Worm (Caenorhabditis elegans) whole organism, L3 larva: ENCODE measurements around the gene prp-40.
A peak's percentile ranks its signal among the peaks of the same experiment; 100 is the strongest.

ENCODE experiments used
- R02D3.7 ChIP-seq: fragments of 150-350 bp; optimal IDR thresholded peaks from 2 replicates; lab custom pipeline; 2014; ENCODE audit warnings: missing biosample characterization, missing genetic modification characterization
- aly-2 ChIP-seq: fragments of 150-350 bp; optimal IDR thresholded peaks from 2 replicates; lab custom pipeline; 2014; ENCODE audit warnings: missing biosample characterization, missing genetic modification characterization
- ama-1 ChIP-seq: fragments of 150-350 bp; optimal IDR thresholded peaks from 2 replicates; lab custom pipeline; 2018
- ceh-16 ChIP-seq: sonication (generic microtip); optimal IDR thresholded peaks from 2 replicates; lab custom pipeline; 2017; ENCODE audit warnings: missing biosample characterization, missing genetic modification characterization
- ceh-28 ChIP-seq: fragments of 150-350 bp; optimal IDR thresholded peaks from 2 replicates; lab custom pipeline; 2014; ENCODE audit warnings: missing biosample characterization, missing genetic modification reagents, missing genetic modification characterization
- ceh-82 ChIP-seq: fragments of 150-350 bp; optimal IDR thresholded peaks from 2 replicates; lab custom pipeline; 2014; ENCODE audit warnings: missing biosample characterization, missing genetic modification characterization
- ceh-9 ChIP-seq: sonication (generic microtip); optimal IDR thresholded peaks from 2 replicates; lab custom pipeline; 2018; ENCODE audit warnings: missing biosample characterization, missing genetic modification characterization
- daf-12 ChIP-seq: fragments of 150-350 bp; optimal IDR thresholded peaks from 2 replicates; lab custom pipeline; 2014; ENCODE audit warnings: missing biosample characterization, missing genetic modification reagents, missing genetic modification characterization
- egl-27 ChIP-seq: sonication (generic microtip); optimal IDR thresholded peaks from 4 replicates; lab custom pipeline; 2017; ENCODE audit warnings: missing biosample characterization, missing genetic modification reagents, missing genetic modification characterization
- egl-5 ChIP-seq: fragments of 150-350 bp; optimal IDR thresholded peaks from 2 replicates; lab custom pipeline; 2017; ENCODE audit warnings: missing biosample characterization, missing genetic modification reagents, missing genetic modification characterization, inconsistent platforms
- elt-1 ChIP-seq: fragments of 150-350 bp; optimal IDR thresholded peaks from 2 replicates; lab custom pipeline; 2014; ENCODE audit warnings: missing biosample characterization, missing genetic modification characterization
- elt-2 ChIP-seq: sonication (generic microtip); optimal IDR thresholded peaks from 2 replicates; lab custom pipeline; 2016; ENCODE audit warnings: missing genetic modification reagents, mild to moderate bottlenecking, missing genetic modification characterization, missing compliant biosample characterization
- elt-3 ChIP-seq, 3 experiments: fragments of 150-350 bp in 1 of 3; sonication (generic microtip) in 2 of 3; optimal IDR thresholded peaks; 2 replicates in 2 of 3; 4 replicates in 1 of 3; lab custom pipeline; 2014 to 2017; ENCODE audit warnings: missing biosample characterization in 3 of 3, missing genetic modification characterization in 3 of 3
- eor-1 ChIP-seq, 2 experiments: fragments of 150-350 bp; optimal IDR thresholded peaks; 2 replicates each; lab custom pipeline; 2014 to 2018; ENCODE audit warnings: missing biosample characterization in 2 of 2, missing genetic modification characterization in 2 of 2
- fkh-10 ChIP-seq: sonication (generic microtip); optimal IDR thresholded peaks from 2 replicates; lab custom pipeline; 2017; ENCODE audit warnings: missing biosample characterization, missing genetic modification reagents, missing genetic modification characterization
- fkh-2 ChIP-seq: fragments of 150-350 bp; optimal IDR thresholded peaks from 2 replicates; lab custom pipeline; 2014; ENCODE audit warnings: missing biosample characterization, missing genetic modification reagents, missing genetic modification characterization
- fos-1 ChIP-seq: fragments of 150-350 bp; optimal IDR thresholded peaks from 2 replicates; lab custom pipeline; 2014; ENCODE audit warnings: missing biosample characterization, missing genetic modification characterization
- hmg-11 ChIP-seq: sonication (generic microtip); optimal IDR thresholded peaks from 2 replicates; lab custom pipeline; 2016; ENCODE audit warnings: missing genetic modification characterization, missing compliant biosample characterization
- jun-1 ChIP-seq: fragments of 150-350 bp; optimal IDR thresholded peaks from 2 replicates; lab custom pipeline; 2014; ENCODE audit warnings: missing biosample characterization, missing genetic modification reagents, missing genetic modification characterization
- lin-15B ChIP-seq: fragments of 150-350 bp; optimal IDR thresholded peaks from 2 replicates; lab custom pipeline; 2014; ENCODE audit warnings: missing biosample characterization, missing genetic modification characterization
- lin-39 ChIP-seq: fragments of 150-350 bp; optimal IDR thresholded peaks from 2 replicates; lab custom pipeline; 2018; ENCODE audit warnings: missing biosample characterization, missing genetic modification reagents, missing genetic modification characterization
- lsy-12 ChIP-seq: sonication (generic microtip); optimal IDR thresholded peaks from 2 replicates; lab custom pipeline; 2016; ENCODE audit warnings: mild to moderate bottlenecking, missing genetic modification characterization, missing compliant biosample characterization
- mdl-1 ChIP-seq: fragments of 150-350 bp; optimal IDR thresholded peaks from 2 replicates; lab custom pipeline; 2014; ENCODE audit warnings: missing biosample characterization, missing genetic modification characterization
- mml-1 ChIP-seq: fragments of 150-350 bp; sonication (generic microtip); optimal IDR thresholded peaks from 3 replicates; lab custom pipeline; 2014; ENCODE audit warnings: missing biosample characterization, missing genetic modification characterization
- nfya-1 ChIP-seq: sonication (generic microtip); optimal IDR thresholded peaks from 2 replicates; lab custom pipeline; 2017; ENCODE audit warnings: missing genetic modification characterization, mild to moderate bottlenecking, missing compliant biosample characterization, antibody characterized with exemption, moderate library complexity; ENCODE audit not compliant: insufficient read depth
- nhr-11 ChIP-seq: fragments of 150-350 bp; optimal IDR thresholded peaks from 2 replicates; lab custom pipeline; 2014; ENCODE audit warnings: missing biosample characterization, missing genetic modification characterization
- nhr-23 ChIP-seq: fragments of 150-350 bp; optimal IDR thresholded peaks from 2 replicates; lab custom pipeline; 2014; ENCODE audit warnings: missing biosample characterization, missing genetic modification reagents, missing genetic modification characterization
- nhr-25 ChIP-seq: sonication (generic microtip); optimal IDR thresholded peaks from 2 replicates; lab custom pipeline; 2017; ENCODE audit warnings: missing biosample characterization, missing genetic modification characterization
- nhr-28 ChIP-seq: fragments of 150-350 bp; optimal IDR thresholded peaks from 2 replicates; lab custom pipeline; 2014; ENCODE audit warnings: missing biosample characterization, missing genetic modification characterization
- nhr-43 ChIP-seq: sonication (generic microtip); optimal IDR thresholded peaks from 2 replicates; lab custom pipeline; 2016; ENCODE audit warnings: mild to moderate bottlenecking, missing genetic modification characterization, missing compliant biosample characterization; ENCODE audit not compliant: poor library complexity, severe bottlenecking
- nhr-67 ChIP-seq: fragments of 150-350 bp; optimal IDR thresholded peaks from 2 replicates; lab custom pipeline; 2014; ENCODE audit warnings: missing biosample characterization, missing genetic modification characterization
- nhr-76 ChIP-seq: fragments of 150-350 bp; sonication (generic microtip); optimal IDR thresholded peaks from 5 replicates; lab custom pipeline; 2014; ENCODE audit warnings: missing biosample characterization, missing genetic modification characterization
- nhr-77 ChIP-seq: fragments of 150-350 bp; optimal IDR thresholded peaks from 2 replicates; lab custom pipeline; 2014; ENCODE audit warnings: missing biosample characterization, missing genetic modification characterization
- pha-4 ChIP-seq: fragments of 150-350 bp; optimal IDR thresholded peaks from 2 replicates; lab custom pipeline; 2014; ENCODE audit warnings: missing biosample characterization, missing genetic modification reagents, missing genetic modification characterization
- pqm-1 ChIP-seq: fragments of 150-350 bp; optimal IDR thresholded peaks from 2 replicates; lab custom pipeline; 2017; ENCODE audit warnings: missing biosample characterization, missing genetic modification characterization, inconsistent platforms
- sea-2 ChIP-seq: fragments of 150-350 bp; sonication (generic microtip); optimal IDR thresholded peaks from 4 replicates; lab custom pipeline; 2014; ENCODE audit warnings: missing biosample characterization, missing genetic modification reagents, missing genetic modification characterization
- skn-1 ChIP-seq: fragments of 150-350 bp; optimal IDR thresholded peaks from 2 replicates; lab custom pipeline; 2014; ENCODE audit warnings: missing biosample characterization, missing genetic modification characterization
- snpc-4 ChIP-seq: fragments of 150-350 bp; optimal IDR thresholded peaks from 2 replicates; lab custom pipeline; 2014; ENCODE audit warnings: missing biosample characterization, missing genetic modification characterization
- tbx-2 ChIP-seq: sonication (generic microtip); optimal IDR thresholded peaks from 2 replicates; lab custom pipeline; 2016; ENCODE audit warnings: mild to moderate bottlenecking, missing genetic modification characterization, missing compliant biosample characterization
- unc-39 ChIP-seq: sonication (generic microtip); optimal IDR thresholded peaks from 4 replicates; lab custom pipeline; 2017; ENCODE audit warnings: missing biosample characterization, missing genetic modification characterization
- unc-62 ChIP-seq: fragments of 150-350 bp; sonication (generic microtip); optimal IDR thresholded peaks from 4 replicates; lab custom pipeline; 2014; ENCODE audit warnings: missing biosample characterization, missing genetic modification reagents, missing genetic modification characterization
- ztf-11 ChIP-seq: fragments of 150-350 bp; optimal IDR thresholded peaks from 2 replicates; lab custom pipeline; 2014; ENCODE audit warnings: missing biosample characterization, missing genetic modification characterization
- ztf-4 ChIP-seq: fragments of 150-350 bp; optimal IDR thresholded peaks from 2 replicates; lab custom pipeline; 2014; ENCODE audit warnings: missing biosample characterization, missing genetic modification characterization

The prp-40 gene

ce11 chrIII:9502155-9502714 is 19.6 kb upstream of the prp-40 start:
- no peak for TF ChIP-seq lin-39 (tag; lab: Kevin White, UChicago)
- TF ChIP-seq mdl-1 (tag; lab: Kevin White, UChicago), result no peak
- no peak for TF ChIP-seq nfya-1
- no peak for TF ChIP-seq ceh-9 (tag; lab: Kevin White, UChicago)
- TF ChIP-seq ceh-16 (tag; lab: Kevin White, UChicago), result no peak
- TF ChIP-seq fos-1 (tag; lab: Kevin White, UChicago), result no peak
- TF ChIP-seq nhr-43 (tag; lab: Kevin White, UChicago), result peak; percentile 27
- no peak for TF ChIP-seq ztf-4 (tag; lab: Kevin White, UChicago)
- TF ChIP-seq fkh-2 (tag; lab: Kevin White, UChicago), result no peak
- TF ChIP-seq nhr-23 (tag; lab: Kevin White, UChicago), result peak; percentile 81
- TF ChIP-seq unc-62 (GFP tag; lab: Kevin White, UChicago), result no peak
- no peak for TF ChIP-seq tbx-2 (tag; lab: Kevin White, UChicago)
- no peak for TF ChIP-seq nhr-77 (tag; lab: Kevin White, UChicago)
- TF ChIP-seq nhr-25 (tag; lab: Kevin White, UChicago), result peak; percentile 23
- peak in 2 of 3 experiments; percentile 70 to 78 for TF ChIP-seq elt-3 (tag; optimal IDR thresholded peaks at IDR 0.05; lab: Kevin White, UChicago)
- TF ChIP-seq sea-2, result no peak
- TF ChIP-seq lsy-12 (tag; lab: Kevin White, UChicago), result no peak
- no peak for TF ChIP-seq mml-1 (tag; lab: Kevin White, UChicago)
- TF ChIP-seq nhr-28, result no peak
- no peak for TF ChIP-seq ama-1 (lab: Kevin White, UChicago)
- no peak for TF ChIP-seq ceh-82
- TF ChIP-seq pqm-1 (tag; lab: Kevin White, UChicago), result no peak
- TF ChIP-seq hmg-11, result no peak
- TF ChIP-seq jun-1 (tag; lab: Kevin White, UChicago), result no peak
- no peak for TF ChIP-seq nhr-67 (tag; lab: Kevin White, UChicago)
- no peak for TF ChIP-seq nhr-76 (tag; lab: Kevin White, UChicago)

ce11 chrIII:9504347-9504746 is 17.5 kb upstream of the prp-40 start:
- no peak for TF ChIP-seq mml-1 (tag; lab: Kevin White, UChicago)
- no peak for TF ChIP-seq R02D3.7 (tag; lab: Kevin White, UChicago)
- no peak for TF ChIP-seq daf-12
- no peak for TF ChIP-seq aly-2
- no peak for TF ChIP-seq fos-1 (tag; lab: Kevin White, UChicago)
- no peak for TF ChIP-seq egl-5 (tag; lab: Kevin White, UChicago)
- TF ChIP-seq unc-62 (GFP tag; lab: Kevin White, UChicago), result no peak
- no peak for TF ChIP-seq nhr-77 (tag; lab: Kevin White, UChicago)
- no peak for TF ChIP-seq ceh-28 (tag; lab: Kevin White, UChicago)
- TF ChIP-seq mdl-1 (tag; lab: Kevin White, UChicago), result no peak
- TF ChIP-seq pqm-1 (tag; lab: Kevin White, UChicago), result no peak
- no peak for TF ChIP-seq sea-2
- TF ChIP-seq pha-4 (tag; lab: Kevin White, UChicago), result no peak
- no peak for TF ChIP-seq elt-3 (tag; optimal IDR thresholded peaks at IDR 0.05; lab: Kevin White, UChicago)
- TF ChIP-seq, all 47 proteins: peak for 0

- peak; percentile 8 for TF ChIP-seq nhr-23 (tag; lab: Kevin White, UChicago)
- TF ChIP-seq ama-1 (lab: Kevin White, UChicago), result peak; percentile 3
- TF ChIP-seq ceh-82, result no peak
- no peak for TF ChIP-seq nhr-67 (tag; lab: Kevin White, UChicago)
- TF ChIP-seq skn-1, result no peak
- TF ChIP-seq eor-1 (tag; optimal IDR thresholded peaks at IDR 0.05; lab: Kevin White, UChicago), result no peak
- TF ChIP-seq nhr-28, result no peak
- no peak for TF ChIP-seq elt-3 (tag; optimal IDR thresholded peaks at IDR 0.05; lab: Kevin White, UChicago)
- TF ChIP-seq ceh-28 (tag; lab: Kevin White, UChicago), result peak; percentile 6
- no peak for TF ChIP-seq ztf-11
- TF ChIP-seq fkh-2 (tag; lab: Kevin White, UChicago), result no peak
- TF ChIP-seq egl-27 (tag; lab: Kevin White, UChicago), result no peak
- TF ChIP-seq ztf-4 (tag; lab: Kevin White, UChicago), result no peak
- no peak for TF ChIP-seq elt-1 (tag; lab: Kevin White, UChicago)
- TF ChIP-seq hmg-11, result peak; percentile 40
- no peak for TF ChIP-seq mml-1 (tag; lab: Kevin White, UChicago)
- TF ChIP-seq fkh-10 (GFP tag; lab: Kevin White, UChicago), result no peak
- peak; percentile 55 for TF ChIP-seq lin-39 (tag; lab: Kevin White, UChicago)
- no peak for TF ChIP-seq nhr-76 (tag; lab: Kevin White, UChicago)
- TF ChIP-seq nfya-1, result peak; percentile 73
- no peak for TF ChIP-seq lsy-12 (tag; lab: Kevin White, UChicago)
- peak; percentile 56 for TF ChIP-seq nhr-25 (tag; lab: Kevin White, UChicago)
- TF ChIP-seq tbx-2 (tag; lab: Kevin White, UChicago), result no peak
- no peak for TF ChIP-seq ceh-16 (tag; lab: Kevin White, UChicago)
- TF ChIP-seq R02D3.7 (tag; lab: Kevin White, UChicago), result no peak
- TF ChIP-seq pha-4 (tag; lab: Kevin White, UChicago), result peak; percentile 70
- TF ChIP-seq nhr-11 (tag; lab: Kevin White, UChicago), result no peak
- peak; percentile 8 for TF ChIP-seq snpc-4 (tag; lab: Kevin White, UChicago)
- TF ChIP-seq nhr-43 (tag; lab: Kevin White, UChicago), result no peak
- peak; percentile 28 for TF ChIP-seq elt-2 (tag; lab: Kevin White, UChicago)
- peak; percentile 78 for TF ChIP-seq lin-15B (tag; lab: Kevin White, UChicago)
- no peak for TF ChIP-seq daf-12
- no peak for TF ChIP-seq unc-39 (tag; lab: Kevin White, UChicago)
- TF ChIP-seq pqm-1 (tag; lab: Kevin White, UChicago), result peak; percentile 31
- no peak for TF ChIP-seq jun-1 (tag; lab: Kevin White, UChicago)
- TF ChIP-seq ceh-9 (tag; lab: Kevin White, UChicago), result no peak
Observed at ce11 chrIII:9507799-9508198, 14.1 kb upstream of the prp-40 start, which contains the start of gene vha-14. TSS of gene vha-14 (plus strand) at chrIII:9508100.
